Worm (Caenorhabditis elegans) whole organism, young adult: ENCODE measurements around the gene scl-10.

Source experiments
- B0035.1 ChIP-seq: sonication (generic microtip); optimal IDR thresholded peaks from 2 replicates; lab custom pipeline; 2016; ENCODE audit warnings: missing genetic modification characterization, mild to moderate bottlenecking, missing compliant biosample characterization, missing genotype, missing genetic modification reagents
- B0261.1 ChIP-seq: sonication (generic microtip); optimal IDR thresholded peaks from 2 replicates; lab custom pipeline; 2016; ENCODE audit warnings: mild to moderate bottlenecking, missing genetic modification characterization, moderate library complexity, missing compliant biosample characterization
- F49E8.2 ChIP-seq: sonication (generic microtip); optimal IDR thresholded peaks from 3 replicates; lab custom pipeline; 2017; ENCODE audit warnings: missing genetic modification characterization, mild to moderate bottlenecking, missing compliant biosample characterization, antibody characterized with exemption, moderate library complexity; ENCODE audit not compliant: insufficient read depth
- ZK185.1 ChIP-seq: sonication (generic microtip); optimal IDR thresholded peaks from 2 replicates; lab custom pipeline; 2016; ENCODE audit warnings: mild to moderate bottlenecking, missing genetic modification characterization, missing compliant biosample characterization; ENCODE audit not compliant: poor library complexity, severe bottlenecking
- ama-1 ChIP-seq, 3 experiments: fragments of 150-350 bp in 1 of 3; sonication (generic microtip) in 2 of 3; optimal IDR thresholded peaks; 2 replicates each; lab custom pipeline; 2014 to 2018; ENCODE audit warnings: missing biosample characterization in 2 of 3, missing genetic modification characterization in 2 of 3, missing genetic modification reagents in 2 of 3
- athp-1 ChIP-seq: sonication (generic microtip); optimal IDR thresholded peaks from 2 replicates; lab custom pipeline; 2017; ENCODE audit warnings: mild to moderate bottlenecking, missing genetic modification characterization, missing compliant biosample characterization
- dox-1 ChIP-seq: fragments of 200-800 bp; sonication (Bioruptor generic); IDR thresholded peaks from 2 replicates; pipeline ENCODE4 v1.3.6; 2022; ENCODE audit warnings: missing genetic modification reagents, missing genetic modification characterization, missing compliant biosample characterization
- ets-4 ChIP-seq: fragments of 200-800 bp; sonication (Bioruptor generic); optimal IDR thresholded peaks from 2 replicates; lab custom pipeline; 2018; ENCODE audit warnings: mild to moderate bottlenecking, missing genetic modification characterization, missing compliant biosample characterization
- hlh-26 ChIP-seq: fragments of 200-800 bp; sonication (Bioruptor generic); conservative IDR thresholded peaks from 2 replicates; pipeline ENCODE4 v1.3.6; 2022; ENCODE audit warnings: missing genetic modification reagents, missing genetic modification characterization, missing compliant biosample characterization
- nhr-179 ChIP-seq: sonication (generic microtip); optimal IDR thresholded peaks from 2 replicates; lab custom pipeline; 2016; ENCODE audit warnings: mild to moderate bottlenecking, missing genetic modification characterization, missing compliant biosample characterization
- sptf-2 ChIP-seq: fragments of 200-800 bp; sonication (Bioruptor generic); optimal IDR thresholded peaks from 2 replicates; lab custom pipeline; 2018; ENCODE audit warnings: mild to moderate bottlenecking, missing genetic modification characterization, missing compliant biosample characterization
- unc-130 ChIP-seq: sonication (generic microtip); optimal IDR thresholded peaks from 2 replicates; lab custom pipeline; 2016; ENCODE audit warnings: missing genetic modification reagents, missing genetic modification characterization, missing compliant biosample characterization

ce11 chrIV:13082106-13082505 is 33.8 kb downstream of the scl-10 start:
- TF ChIP-seq ama-1 (optimal IDR thresholded peaks at IDR 0.05; lab: Kevin White, UChicago) (peak; percentile 81), ama-1 (GFP tag; optimal IDR thresholded peaks at IDR 0.05; lab: Kevin White, UChicago) (no peak), nhr-179 (tag; lab: Kevin White, UChicago) (no peak), B0261.1 (tag; lab: Kevin White, UChicago) (no peak), unc-130 (GFP tag; lab: Kevin White, UChicago) (no peak), ZK185.1 (tag; lab: Kevin White, UChicago) (no peak), athp-1 (tag; lab: Kevin White, UChicago) (no peak), hlh-26 (GFP tag; lab: Robert Waterston, UW) (no peak), dox-1 (no peak; the same call in 1 of the 2 replicates), F49E8.2 (tag; lab: Kevin White, UChicago) (no peak), B0035.1 (no peak), ets-4 (no peak), sptf-2 (GFP tag; lab: Kevin White, UChicago) (no peak)
